Worm (Caenorhabditis elegans) whole organism, L3 larva: Measurements from ENCODE around the gene exo-1.

ENCODE experiments used
- R02D3.7 ChIP-seq: fragments of 150-350 bp; optimal IDR thresholded peaks from 2 replicates; lab custom pipeline; 2014; ENCODE audit warnings: missing biosample characterization, missing genetic modification characterization
- ZK546.5 ChIP-seq: sonication (generic microtip); optimal IDR thresholded peaks from 2 replicates; lab custom pipeline; 2017; ENCODE audit warnings: missing biosample characterization, missing genetic modification characterization
- aly-2 ChIP-seq: fragments of 150-350 bp; optimal IDR thresholded peaks from 2 replicates; lab custom pipeline; 2014; ENCODE audit warnings: missing biosample characterization, missing genetic modification characterization
- ama-1 ChIP-seq: fragments of 150-350 bp; optimal IDR thresholded peaks from 2 replicates; lab custom pipeline; 2018
- ceh-16 ChIP-seq: sonication (generic microtip); optimal IDR thresholded peaks from 2 replicates; lab custom pipeline; 2017; ENCODE audit warnings: missing biosample characterization, missing genetic modification characterization
- ceh-82 ChIP-seq: fragments of 150-350 bp; optimal IDR thresholded peaks from 2 replicates; lab custom pipeline; 2014; ENCODE audit warnings: missing biosample characterization, missing genetic modification characterization
- ceh-9 ChIP-seq: sonication (generic microtip); optimal IDR thresholded peaks from 2 replicates; lab custom pipeline; 2018; ENCODE audit warnings: missing biosample characterization, missing genetic modification characterization
- daf-12 ChIP-seq: fragments of 150-350 bp; optimal IDR thresholded peaks from 2 replicates; lab custom pipeline; 2014; ENCODE audit warnings: missing biosample characterization, missing genetic modification reagents, missing genetic modification characterization
- egl-27 ChIP-seq: sonication (generic microtip); optimal IDR thresholded peaks from 4 replicates; lab custom pipeline; 2017; ENCODE audit warnings: missing biosample characterization, missing genetic modification reagents, missing genetic modification characterization
- egl-5 ChIP-seq: fragments of 150-350 bp; optimal IDR thresholded peaks from 2 replicates; lab custom pipeline; 2017; ENCODE audit warnings: missing biosample characterization, missing genetic modification reagents, missing genetic modification characterization, inconsistent platforms
- elt-1 ChIP-seq: fragments of 150-350 bp; optimal IDR thresholded peaks from 2 replicates; lab custom pipeline; 2014; ENCODE audit warnings: missing biosample characterization, missing genetic modification characterization
- elt-2 ChIP-seq: sonication (generic microtip); optimal IDR thresholded peaks from 2 replicates; lab custom pipeline; 2016; ENCODE audit warnings: missing genetic modification reagents, mild to moderate bottlenecking, missing genetic modification characterization, missing compliant biosample characterization
- elt-3 ChIP-seq, 3 experiments: fragments of 150-350 bp in 1 of 3; sonication (generic microtip) in 2 of 3; optimal IDR thresholded peaks; 2 replicates in 2 of 3; 4 replicates in 1 of 3; lab custom pipeline; 2014 to 2017; ENCODE audit warnings: missing biosample characterization in 3 of 3, missing genetic modification characterization in 3 of 3
- eor-1 ChIP-seq, 2 experiments: fragments of 150-350 bp; optimal IDR thresholded peaks; 2 replicates each; lab custom pipeline; 2014 to 2018; ENCODE audit warnings: missing biosample characterization in 2 of 2, missing genetic modification characterization in 2 of 2
- fkh-10 ChIP-seq: sonication (generic microtip); optimal IDR thresholded peaks from 2 replicates; lab custom pipeline; 2017; ENCODE audit warnings: missing biosample characterization, missing genetic modification reagents, missing genetic modification characterization
- fkh-2 ChIP-seq: fragments of 150-350 bp; optimal IDR thresholded peaks from 2 replicates; lab custom pipeline; 2014; ENCODE audit warnings: missing biosample characterization, missing genetic modification reagents, missing genetic modification characterization
- jun-1 ChIP-seq: fragments of 150-350 bp; optimal IDR thresholded peaks from 2 replicates; lab custom pipeline; 2014; ENCODE audit warnings: missing biosample characterization, missing genetic modification reagents, missing genetic modification characterization
- lin-15B ChIP-seq: fragments of 150-350 bp; optimal IDR thresholded peaks from 2 replicates; lab custom pipeline; 2014; ENCODE audit warnings: missing biosample characterization, missing genetic modification characterization
- mdl-1 ChIP-seq: fragments of 150-350 bp; optimal IDR thresholded peaks from 2 replicates; lab custom pipeline; 2014; ENCODE audit warnings: missing biosample characterization, missing genetic modification characterization
- mml-1 ChIP-seq: fragments of 150-350 bp; sonication (generic microtip); optimal IDR thresholded peaks from 3 replicates; lab custom pipeline; 2014; ENCODE audit warnings: missing biosample characterization, missing genetic modification characterization
- nfya-1 ChIP-seq: sonication (generic microtip); optimal IDR thresholded peaks from 2 replicates; lab custom pipeline; 2017; ENCODE audit warnings: missing genetic modification characterization, mild to moderate bottlenecking, missing compliant biosample characterization, antibody characterized with exemption, moderate library complexity; ENCODE audit not compliant: insufficient read depth
- nhr-12 ChIP-seq: fragments of 150-350 bp; optimal IDR thresholded peaks from 2 replicates; lab custom pipeline; 2014; ENCODE audit warnings: missing biosample characterization, missing genetic modification characterization
- nhr-23 ChIP-seq: fragments of 150-350 bp; optimal IDR thresholded peaks from 2 replicates; lab custom pipeline; 2014; ENCODE audit warnings: missing biosample characterization, missing genetic modification reagents, missing genetic modification characterization
- nhr-237 ChIP-seq: fragments of 150-350 bp; optimal IDR thresholded peaks from 2 replicates; lab custom pipeline; 2014; ENCODE audit warnings: missing biosample characterization, missing genetic modification characterization
- pha-4 ChIP-seq: fragments of 150-350 bp; optimal IDR thresholded peaks from 2 replicates; lab custom pipeline; 2014; ENCODE audit warnings: missing biosample characterization, missing genetic modification reagents, missing genetic modification characterization
- sea-2 ChIP-seq: fragments of 150-350 bp; sonication (generic microtip); optimal IDR thresholded peaks from 4 replicates; lab custom pipeline; 2014; ENCODE audit warnings: missing biosample characterization, missing genetic modification reagents, missing genetic modification characterization
- skn-1 ChIP-seq: fragments of 150-350 bp; optimal IDR thresholded peaks from 2 replicates; lab custom pipeline; 2014; ENCODE audit warnings: missing biosample characterization, missing genetic modification characterization
- snpc-4 ChIP-seq: fragments of 150-350 bp; optimal IDR thresholded peaks from 2 replicates; lab custom pipeline; 2014; ENCODE audit warnings: missing biosample characterization, missing genetic modification characterization
- tbx-2 ChIP-seq: sonication (generic microtip); optimal IDR thresholded peaks from 2 replicates; lab custom pipeline; 2016; ENCODE audit warnings: mild to moderate bottlenecking, missing genetic modification characterization, missing compliant biosample characterization
- unc-39 ChIP-seq: sonication (generic microtip); optimal IDR thresholded peaks from 4 replicates; lab custom pipeline; 2017; ENCODE audit warnings: missing biosample characterization, missing genetic modification characterization
- ztf-11 ChIP-seq: fragments of 150-350 bp; optimal IDR thresholded peaks from 2 replicates; lab custom pipeline; 2014; ENCODE audit warnings: missing biosample characterization, missing genetic modification characterization
- ztf-4 ChIP-seq: fragments of 150-350 bp; optimal IDR thresholded peaks from 2 replicates; lab custom pipeline; 2014; ENCODE audit warnings: missing biosample characterization, missing genetic modification characterization

The exo-1 gene

DNA sequence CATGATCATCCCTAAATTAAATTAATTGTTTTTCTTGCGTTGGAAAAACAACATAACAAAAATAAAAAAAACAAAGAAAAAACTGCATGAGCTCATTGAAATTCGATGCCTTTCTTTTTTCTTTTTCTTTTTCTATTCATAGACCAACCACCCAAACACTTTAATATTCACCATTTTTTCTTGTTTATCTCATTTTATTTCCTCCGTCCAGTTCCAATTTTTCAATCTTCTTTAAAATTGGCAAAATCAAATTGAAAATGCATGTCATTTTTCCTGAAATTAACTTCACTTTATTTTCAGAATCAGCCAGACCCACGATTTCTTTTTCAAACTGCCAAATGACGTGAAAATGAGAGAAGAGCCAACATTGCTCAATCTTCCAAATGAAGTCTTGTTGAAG lies 37.5 kb upstream of the exo-1 start, which contains the start of gene T03F6.4:
Gene T03F6.4, plus strand, starts transcription at position 301 of the 400 bp plus-strand sequence.
- TF ChIP-seq eor-1 (tag; optimal IDR thresholded peaks at IDR 0.05; lab: Kevin White, UChicago) (no peak), ZK546.5 (no peak), nhr-23 (tag; lab: Kevin White, UChicago) (no peak), aly-2 (tag; lab: Kevin White, UChicago) (no peak), pha-4 (no peak), sea-2 (GFP tag; lab: Kevin White, UChicago) (no peak), skn-1 (tag; lab: Kevin White, UChicago) (no peak)

DNA sequence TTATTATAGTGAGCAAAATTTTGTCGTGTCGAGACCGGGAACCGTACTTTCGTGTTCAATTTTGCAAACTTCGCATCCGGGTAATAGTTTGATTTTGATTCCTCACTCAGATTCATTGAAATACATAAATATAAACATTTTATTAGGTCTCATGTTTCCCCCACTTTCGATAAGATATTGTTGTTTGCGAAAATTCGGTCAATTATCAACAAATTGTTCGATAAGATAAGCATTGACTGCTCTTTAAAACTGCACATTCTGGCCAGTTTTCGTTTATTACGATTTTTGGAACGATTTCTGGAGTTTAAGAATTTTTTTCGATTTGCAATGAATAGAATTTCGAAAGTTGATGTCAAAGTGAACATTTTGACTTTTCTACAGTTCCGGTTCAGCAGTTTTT lies 34.7 kb upstream of the exo-1 start:
- TF ChIP-seq skn-1 (tag; lab: Kevin White, UChicago) (no peak), elt-2 (tag; lab: Kevin White, UChicago) (peak; percentile 85), nfya-1 (tag; lab: Kevin White, UChicago) (no peak), pha-4 (peak; percentile 47), egl-27 (no peak), elt-3 (tag; optimal IDR thresholded peaks at IDR 0.05; lab: Kevin White, UChicago) (no peak), daf-12 (no peak), elt-1 (tag; lab: Kevin White, UChicago) (no peak), jun-1 (tag; lab: Kevin White, UChicago) (no peak)

DNA sequence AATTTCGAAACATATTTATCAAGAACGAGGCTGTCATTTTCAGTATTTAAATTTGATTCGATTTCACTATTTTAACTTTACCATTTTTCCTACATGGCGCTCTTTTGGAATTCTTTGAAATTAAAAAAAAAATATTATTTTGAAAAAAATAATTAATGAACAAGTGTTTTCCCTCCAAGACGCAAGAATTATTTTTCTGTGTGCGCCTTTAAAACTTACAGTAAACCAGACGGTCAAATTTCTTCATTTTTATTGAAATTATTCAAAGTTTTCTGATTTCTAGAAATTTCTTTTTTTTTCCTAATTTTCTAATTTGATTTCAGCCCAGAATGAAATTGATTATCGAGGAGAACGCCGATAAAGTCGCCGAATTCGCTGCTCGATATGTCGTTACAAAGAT lies 34.2 kb upstream of the exo-1 start, which contains the start of gene T03F6.3:
Gene T03F6.3, plus strand, starts transcription at position 318 of the 400 bp plus-strand sequence.
- TF ChIP-seq ztf-11 (no peak), nhr-12 (tag; lab: Kevin White, UChicago) (no peak), nhr-237 (tag; lab: Kevin White, UChicago) (no peak), jun-1 (tag; lab: Kevin White, UChicago) (no peak), sea-2 (GFP tag; lab: Kevin White, UChicago) (no peak), ZK546.5 (no peak), lin-15B (tag; lab: Kevin White, UChicago) (no peak), mdl-1 (tag; lab: Kevin White, UChicago) (no peak), unc-39 (no peak), ceh-16 (tag; lab: Kevin White, UChicago) (no peak), snpc-4 (tag; lab: Kevin White, UChicago) (no peak), ztf-4 (tag; lab: Kevin White, UChicago) (no peak), aly-2 (tag; lab: Kevin White, UChicago) (no peak)
- TF ChIP-seq, all 47 proteins: peak for 0

DNA sequence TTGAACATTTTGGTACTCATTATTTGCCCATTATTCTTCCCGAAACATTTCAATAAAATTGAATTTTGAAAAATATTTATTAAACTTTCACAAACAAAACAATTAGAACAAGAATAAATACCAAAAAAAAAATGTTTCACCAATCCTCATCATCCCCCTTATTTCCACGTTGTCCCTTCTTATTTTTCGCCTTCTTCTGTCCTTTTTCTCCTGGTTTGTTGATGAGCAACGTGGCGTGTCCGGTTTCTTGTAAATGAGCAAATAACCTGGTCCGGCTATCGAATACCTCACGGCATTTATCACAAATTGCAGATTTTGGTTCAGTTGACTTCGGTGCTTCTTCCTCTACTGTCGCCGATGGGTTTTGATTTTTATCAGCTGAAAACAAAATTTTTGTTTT lies 32.5 kb upstream of the exo-1 start:
- no peak for TF ChIP-seq mml-1 (tag; lab: Kevin White, UChicago)
- no peak for TF ChIP-seq ceh-82 (tag; lab: Kevin White, UChicago)
- no peak for TF ChIP-seq nhr-12 (tag; lab: Kevin White, UChicago)
- TF ChIP-seq daf-12 = no peak
- no peak for TF ChIP-seq nhr-23 (tag; lab: Kevin White, UChicago)
- no peak for TF ChIP-seq skn-1 (tag; lab: Kevin White, UChicago)
- TF ChIP-seq egl-5 (tag; lab: Kevin White, UChicago) = no peak
- TF ChIP-seq lin-15B (tag; lab: Kevin White, UChicago) = no peak
- TF ChIP-seq ZK546.5 = no peak
- TF ChIP-seq elt-2 (tag; lab: Kevin White, UChicago) = no peak
- TF ChIP-seq ama-1 (lab: Kevin White, UChicago) = no peak
- TF ChIP-seq fkh-2 (tag; lab: Kevin White, UChicago) = no peak
- no peak for TF ChIP-seq egl-27
- TF ChIP-seq tbx-2 = no peak
- no peak for TF ChIP-seq nhr-237 (tag; lab: Kevin White, UChicago)
- no peak for TF ChIP-seq jun-1 (tag; lab: Kevin White, UChicago)
- TF ChIP-seq nfya-1 (tag; lab: Kevin White, UChicago) = no peak
- no peak for TF ChIP-seq aly-2 (tag; lab: Kevin White, UChicago)
- no peak for TF ChIP-seq fkh-10

DNA sequence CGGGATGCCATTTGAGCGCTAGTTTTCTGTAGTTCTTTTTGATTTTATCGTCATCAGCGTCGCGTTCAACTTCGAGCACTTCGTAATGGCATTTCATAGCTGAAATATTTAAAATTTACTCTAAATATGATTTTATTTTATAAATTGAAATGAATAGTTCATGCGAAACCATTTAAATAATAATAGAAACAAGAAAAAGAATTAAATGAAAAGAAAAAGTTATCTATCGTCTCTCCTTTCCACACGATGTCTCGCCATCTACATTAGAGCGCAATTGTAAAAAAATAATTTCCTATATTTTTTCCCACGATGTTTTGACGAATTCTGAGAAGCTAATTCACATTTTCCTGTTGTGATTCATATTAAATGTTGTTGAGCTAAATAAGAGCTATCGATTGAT lies 30.1 kb upstream of the exo-1 start, which contains the start of gene dnj-17:
Gene dnj-17, minus strand, starts transcription at position 101 of the 400 bp plus-strand sequence.
- TF ChIP-seq pha-4 = no peak
- no peak for TF ChIP-seq R02D3.7
- no peak for TF ChIP-seq elt-1 (tag; lab: Kevin White, UChicago)
- no peak for TF ChIP-seq elt-3 (tag; optimal IDR thresholded peaks at IDR 0.05; lab: Kevin White, UChicago)
- no peak for TF ChIP-seq daf-12
- no peak for TF ChIP-seq unc-39
- TF ChIP-seq ceh-9 (tag; lab: Kevin White, UChicago) = no peak
- no peak for TF ChIP-seq ama-1 (lab: Kevin White, UChicago)
